Worm (Caenorhabditis elegans) whole organism, midembryonic: Measurements from ENCODE around the gene srw-98.
A peak's percentile ranks its signal among the peaks of the same experiment; 100 is the strongest.
"Not testable (repeated sequence)": the region's sequence is repeated elsewhere in the genome, so short reads cannot be mapped to it uniquely, and the experiment has no call there.

Experiments
- T22C8.4 ChIP-seq: fragments of 200-800 bp; sonication (Bioruptor generic); IDR thresholded peaks from 2 replicates; pipeline ENCODE4 v1.3.6; 2022; ENCODE audit warnings: missing genetic modification characterization, missing compliant biosample characterization
- cog-1 ChIP-seq: sonication (generic microtip); optimal IDR thresholded peaks from 2 replicates; lab custom pipeline; 2016; ENCODE audit warnings: missing genetic modification characterization, missing compliant biosample characterization
- flt-1 ChIP-seq: fragments of 200-800 bp; sonication (Bioruptor generic); IDR thresholded peaks from 2 replicates; pipeline ENCODE4 v1.3.6; 2022; ENCODE audit warnings: missing genetic modification characterization, missing compliant biosample characterization
- klf-2 ChIP-seq: fragments of 200-800 bp; sonication (Bioruptor generic); conservative IDR thresholded peaks from 2 replicates; pipeline ENCODE4 v1.3.6; 2022; ENCODE audit warnings: missing genetic modification reagents, missing genetic modification characterization, missing compliant biosample characterization
- med-1 ChIP-seq: sonication (generic microtip); optimal IDR thresholded peaks from 2 replicates; lab custom pipeline; 2017; ENCODE audit warnings: missing genetic modification characterization, mild to moderate bottlenecking, missing compliant biosample characterization, antibody characterized with exemption, missing genetic modification reagents; ENCODE audit not compliant: insufficient read depth
- ref-1 ChIP-seq: fragments of 200-800 bp; sonication (Bioruptor generic); conservative IDR thresholded peaks from 2 replicates; pipeline ENCODE4 v1.3.6; 2022; ENCODE audit warnings: missing genetic modification reagents, missing genetic modification characterization, missing compliant biosample characterization
- tab-1 ChIP-seq: fragments of 200-800 bp; sonication (Bioruptor generic); IDR thresholded peaks from 2 replicates; pipeline ENCODE4 v1.3.6; 2022; ENCODE audit warnings: missing genetic modification characterization, missing compliant biosample characterization
- ztf-23 ChIP-seq: fragments of 200-800 bp; sonication (Bioruptor generic); IDR thresholded peaks from 2 replicates; pipeline ENCODE4 v1.3.6; 2022; ENCODE audit warnings: missing genetic modification reagents, missing genetic modification characterization, missing compliant biosample characterization
- ztf-29 ChIP-seq: fragments of 200-800 bp; sonication (Bioruptor generic); IDR thresholded peaks from 2 replicates; pipeline ENCODE4 v1.3.6; 2022; ENCODE audit warnings: missing genetic modification reagents, missing genetic modification characterization, missing compliant biosample characterization

srw-98 gene

DNA sequence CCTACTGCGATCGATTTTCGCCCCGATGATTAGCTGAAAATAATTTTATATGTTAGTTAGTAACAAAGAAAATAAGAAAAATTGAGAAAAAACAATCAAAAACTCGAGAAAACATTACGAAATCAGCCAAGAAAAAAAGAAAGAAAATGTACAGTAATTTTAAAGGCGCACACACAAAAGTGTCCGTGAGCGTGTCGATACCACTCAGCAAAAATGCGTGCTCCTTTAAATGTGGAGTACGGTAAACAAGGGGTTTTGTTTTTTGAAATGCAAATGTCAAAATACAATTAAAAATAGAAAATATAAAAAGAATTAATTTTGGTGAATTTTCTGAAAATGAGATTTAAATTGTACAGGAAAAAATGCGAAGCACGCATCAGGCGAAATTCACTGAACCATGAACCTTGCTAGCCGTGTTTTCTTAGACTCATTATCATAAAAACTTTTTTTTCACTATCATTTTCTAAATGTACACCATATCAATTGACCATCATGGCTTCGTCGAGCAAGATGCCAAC lies 23.5 kb upstream of the srw-98 start, which contains the start of gene srw-90:
TSS of gene srw-90 (plus strand) at position 468 of the 518 bp plus-strand sequence.
- no peak for TF ChIP-seq tab-1 (GFP tag; lab: Robert Waterston, UW)
- no peak for TF ChIP-seq med-1 (GFP tag; lab: Kevin White, UChicago)
- TF ChIP-seq ref-1 (GFP tag; lab: Robert Waterston, UW): no peak
- TF ChIP-seq ztf-23 (GFP tag; lab: Robert Waterston, UW): no peak
- TF ChIP-seq T22C8.4 (GFP tag; lab: Robert Waterston, UW): no peak
- TF ChIP-seq ztf-29: no peak
- no peak for TF ChIP-seq cog-1 (tag; lab: Kevin White, UChicago)
- no peak for TF ChIP-seq flt-1 (GFP tag; lab: Robert Waterston, UW)
- TF ChIP-seq klf-2 (GFP tag; lab: Robert Waterston, UW): no peak

DNA sequence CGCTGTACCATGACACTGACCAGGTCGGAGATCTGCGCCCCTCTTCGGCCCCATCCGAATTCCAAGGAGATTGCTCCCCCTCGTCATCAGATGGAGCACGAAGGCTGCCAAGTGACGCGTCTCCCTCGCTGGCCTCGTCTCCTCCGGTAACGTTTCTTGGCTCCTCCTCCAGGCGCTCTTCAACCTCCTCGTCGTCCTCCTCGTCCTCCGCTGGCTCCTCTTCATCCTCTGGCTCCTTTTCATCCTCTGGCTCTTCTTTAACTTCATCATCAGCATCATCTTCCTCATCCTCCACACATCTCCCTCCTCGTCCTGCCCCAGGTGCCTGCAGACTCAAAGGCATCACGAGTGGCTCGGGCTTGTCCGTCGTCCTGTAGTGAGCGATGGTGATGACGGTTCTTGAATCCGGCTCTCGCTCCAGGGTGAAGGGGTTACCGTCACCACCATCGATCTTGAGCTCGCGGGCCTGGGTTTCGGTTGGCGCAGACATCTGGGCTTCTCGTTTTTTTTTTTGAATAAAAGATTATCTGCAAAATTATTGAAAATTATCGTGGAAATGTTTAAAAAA lies 21.2 kb upstream of the srw-98 start:
- TF ChIP-seq tab-1 (GFP tag; lab: Robert Waterston, UW) (peak; percentile 59; the same call in 1 of the 2 replicates), cog-1 (tag; lab: Kevin White, UChicago) (no peak)

- TF ChIP-seq T22C8.4 (GFP tag; lab: Robert Waterston, UW): no peak
- TF ChIP-seq klf-2 (GFP tag; lab: Robert Waterston, UW): no peak
- TF ChIP-seq flt-1 (GFP tag; lab: Robert Waterston, UW): no peak
- no peak for TF ChIP-seq ztf-23 (GFP tag; lab: Robert Waterston, UW)
- no peak for TF ChIP-seq ztf-29
- TF ChIP-seq ref-1 (GFP tag; lab: Robert Waterston, UW): no peak
- TF ChIP-seq cog-1 (tag; lab: Kevin White, UChicago): no peak
- TF ChIP-seq tab-1 (GFP tag; lab: Robert Waterston, UW): no peak
- no peak for TF ChIP-seq med-1 (GFP tag; lab: Kevin White, UChicago)
Observed at ce11 chrV:1698400-1698799, 20.3 kb upstream of the srw-98 start.

- TF ChIP-seq ztf-29; T22C8.4 (GFP tag; lab: Robert Waterston, UW); klf-2 (GFP tag; lab: Robert Waterston, UW): not testable (repeated sequence)
Observed at ce11 chrV:1693876-1694275, 15.7 kb upstream of the srw-98 start, which contains the start of gene Y46H3C.7. Gene Y46H3C.7 (minus strand): TSS chrV:1694022.

DNA sequence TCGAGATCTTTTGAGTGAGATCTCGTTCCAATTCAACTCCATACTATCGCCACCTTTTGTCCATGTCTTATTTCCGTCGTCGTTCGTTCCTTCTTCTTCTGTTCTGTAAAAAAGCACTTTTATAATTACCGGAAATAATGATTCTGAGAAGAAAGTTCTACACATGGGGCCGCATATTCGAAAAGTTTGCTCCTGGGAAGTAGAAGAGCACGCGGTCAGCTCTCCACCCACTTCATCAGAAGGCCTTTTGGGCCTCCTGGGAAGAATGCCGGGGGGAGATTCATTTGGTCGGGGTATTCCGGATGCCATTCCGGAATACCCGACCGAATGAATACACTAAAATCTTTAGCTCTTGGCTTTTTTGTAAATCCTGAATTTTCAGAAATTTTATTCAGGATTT lies 14.4 kb upstream of the srw-98 start, which contains the start of gene Y46H3C.5:
TSS of gene Y46H3C.5 (minus strand) at position 2 of the 400 bp plus-strand sequence.
- TF ChIP-seq cog-1 (tag; lab: Kevin White, UChicago); klf-2 (GFP tag; lab: Robert Waterston, UW); tab-1 (GFP tag; lab: Robert Waterston, UW): not testable (repeated sequence)

DNA sequence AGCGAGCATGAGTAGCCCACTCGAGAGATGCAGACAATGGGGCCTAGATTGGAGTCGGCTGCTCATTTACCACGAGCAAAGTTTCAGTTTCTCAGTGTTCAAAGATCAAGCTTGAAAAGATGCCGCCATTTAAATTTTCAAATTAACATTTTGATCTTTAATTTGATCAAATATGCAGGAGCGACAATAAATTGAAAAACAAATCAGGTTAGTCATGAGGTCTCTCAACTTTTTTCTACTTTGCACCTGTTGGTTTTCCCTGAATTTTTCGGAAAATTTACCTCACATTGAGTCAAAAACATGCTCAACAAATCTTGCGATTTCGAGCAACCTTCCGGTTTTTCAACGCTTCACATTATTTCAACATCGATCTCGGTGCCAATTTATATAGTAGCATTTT lies 7.2 kb upstream of the srw-98 start, which contains the start of gene srh-5:
TSS of gene srh-5 (plus strand) at position 301 of the 400 bp plus-strand sequence.
- TF ChIP-seq T22C8.4 (GFP tag; lab: Robert Waterston, UW) (no peak), ztf-23 (GFP tag; lab: Robert Waterston, UW) (no peak), cog-1 (tag; lab: Kevin White, UChicago) (no peak), ztf-29 (no peak), flt-1 (GFP tag; lab: Robert Waterston, UW) (no peak)

ce11 chrV:1682279-1682678 lies 4.2 kb upstream of the srw-98 start, which contains the start of gene srh-3:
Gene srh-3 (plus strand): TSS chrV:1682579.
- no peak for TF ChIP-seq T22C8.4 (GFP tag; lab: Robert Waterston, UW)

ce11 chrV:1680770-1681169 lies 2.6 kb upstream of the srw-98 start, which contains the start of gene srw-91:
Gene srw-91 (minus strand): TSS chrV:1680870.
- no peak for TF ChIP-seq ztf-23 (GFP tag; lab: Robert Waterston, UW)
- TF ChIP-seq cog-1 (tag; lab: Kevin White, UChicago): no peak
- no peak for TF ChIP-seq ztf-29
- no peak for TF ChIP-seq tab-1 (GFP tag; lab: Robert Waterston, UW)
- no peak for TF ChIP-seq ref-1 (GFP tag; lab: Robert Waterston, UW)
- no peak for TF ChIP-seq med-1 (GFP tag; lab: Kevin White, UChicago)
- no peak for TF ChIP-seq flt-1 (GFP tag; lab: Robert Waterston, UW)
- no peak for TF ChIP-seq klf-2 (GFP tag; lab: Robert Waterston, UW)
- TF ChIP-seq T22C8.4 (GFP tag; lab: Robert Waterston, UW): no peak

DNA sequence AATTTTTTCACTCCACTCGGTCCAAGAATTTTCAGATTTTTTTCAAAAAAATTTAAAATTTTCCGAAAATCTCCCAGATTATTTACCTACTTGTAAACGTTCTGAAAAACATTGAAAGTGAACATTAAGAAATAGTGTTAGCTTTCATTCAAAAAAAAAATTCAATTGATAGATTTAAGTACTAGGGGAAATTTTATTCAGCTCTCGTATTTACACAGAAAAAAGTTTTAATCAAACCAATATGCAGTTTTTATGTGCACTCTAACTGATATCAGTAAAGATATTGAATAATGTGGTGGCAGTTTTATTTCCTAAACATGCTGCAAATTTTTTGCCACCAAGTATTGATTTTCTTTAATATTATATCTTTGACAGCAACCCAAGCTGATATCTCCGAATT lies 9.9 kb downstream of the srw-98 start, which contains the start of gene irld-42:
TSS of gene irld-42 (plus strand) at position 301 of the 400 bp plus-strand sequence.
- TF ChIP-seq ztf-23 (GFP tag; lab: Robert Waterston, UW) (no peak), med-1 (GFP tag; lab: Kevin White, UChicago) (no peak), ref-1 (GFP tag; lab: Robert Waterston, UW) (no peak), cog-1 (tag; lab: Kevin White, UChicago) (no peak), klf-2 (GFP tag; lab: Robert Waterston, UW) (no peak)

ce11 chrV:1666904-1667303 lies 11.2 kb downstream of the srw-98 start, which contains the start of gene K04F1.8:
Gene K04F1.8 (plus strand): TSS chrV:1667204.
- TF ChIP-seq tab-1 (GFP tag; lab: Robert Waterston, UW): no peak
